Worm (Caenorhabditis elegans): ENCODE measurements around the gene vglu-3.

The vglu-3 gene

ce11 chrIII:10330372-10331062, 30.3 kb downstream of the vglu-3 start, which contains the start of gene nex-2:
TSS of gene nex-2 (minus strand) at chrIII:10330422.
- TF ChIP-seq him-1 (tag; optimal IDR thresholded peaks at IDR 0.05): no peak
- TF ChIP-seq dao-5 (tag; optimal IDR thresholded peaks at IDR 0.05): no peak
- TF ChIP-seq W03F9.2 (tag; optimal IDR thresholded peaks at IDR 0.05): no peak

- no peak for TF ChIP-seq him-1 (tag; optimal IDR thresholded peaks at IDR 0.05)
- TF ChIP-seq W03F9.2 (tag; optimal IDR thresholded peaks at IDR 0.05): no peak
- no peak for TF ChIP-seq dao-5 (tag; optimal IDR thresholded peaks at IDR 0.05)
Measured at ce11 chrIII:10331232-10331631, 31.1 kb downstream of the vglu-3 start.

- no peak for TF ChIP-seq dao-5 (tag; optimal IDR thresholded peaks at IDR 0.05)
- TF ChIP-seq W03F9.2 (tag; optimal IDR thresholded peaks at IDR 0.05): no peak
Measured at ce11 chrIII:10332560-10332959, 32.4 kb downstream of the vglu-3 start, which contains the start of gene T07C4.12. TSS of gene T07C4.12 (minus strand) at chrIII:10332660.

DNA sequence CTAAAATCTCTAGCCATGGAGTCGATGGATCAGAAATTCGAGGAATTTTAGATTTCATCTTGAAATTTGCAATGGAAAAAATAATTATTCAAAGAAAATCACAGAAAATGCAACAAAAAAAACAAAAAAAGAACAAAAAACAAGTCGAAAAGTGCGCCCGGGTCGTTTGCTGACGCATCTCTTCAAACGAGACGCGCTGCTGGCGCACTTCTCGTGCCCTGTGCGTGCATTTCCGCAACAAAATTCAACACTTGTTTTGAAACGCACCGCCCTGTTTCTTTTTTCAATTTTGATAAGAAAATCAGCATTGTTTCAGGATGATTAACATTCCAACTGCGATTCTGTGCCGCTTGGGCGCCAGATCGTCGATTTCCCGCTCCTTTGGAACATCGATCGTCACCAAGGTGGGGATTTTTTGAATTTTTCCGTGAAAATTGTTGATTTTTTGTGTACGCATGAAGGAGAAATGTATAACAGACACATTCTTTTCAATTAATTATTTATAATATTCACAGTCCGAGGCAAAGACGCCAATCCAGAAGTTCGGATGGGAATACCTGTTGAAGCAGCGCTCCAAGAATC, 33.9 kb downstream of the vglu-3 start, which contains the start of the genes jmjd-4 and mev-1:
Gene jmjd-4, minus strand, starts transcription at position 58 of the 582 bp plus-strand sequence.
Gene mev-1, plus strand, starts transcription at position 317 of the 582 bp plus-strand sequence.
- TF ChIP-seq W03F9.2 (tag; optimal IDR thresholded peaks at IDR 0.05): peak; percentile 89
- no peak for TF ChIP-seq dao-5 (tag; optimal IDR thresholded peaks at IDR 0.05)
- peak; percentile 67 for TF ChIP-seq him-1 (tag; optimal IDR thresholded peaks at IDR 0.05)

DNA sequence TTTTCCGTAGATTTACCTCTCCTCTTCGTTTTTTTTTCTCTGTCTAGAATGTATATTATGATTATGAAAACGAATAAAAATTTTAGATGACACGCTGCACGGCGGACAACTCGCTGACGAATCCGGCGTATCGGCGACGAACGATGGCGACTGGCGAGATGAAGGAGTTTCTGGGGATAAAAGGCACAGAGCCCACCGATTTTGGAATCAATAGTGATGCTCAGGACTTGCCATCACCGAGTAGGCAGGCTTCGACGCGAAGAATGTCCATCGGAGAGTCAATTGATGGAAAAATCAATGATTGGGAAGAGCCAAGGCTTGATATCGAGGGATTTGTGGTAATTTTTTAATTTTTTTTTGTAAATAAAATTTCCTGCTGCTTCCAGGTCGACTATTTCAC, 34.9 kb downstream of the vglu-3 start, which contains the start of gene ced-9:
Gene ced-9, plus strand, starts transcription at position 87 of the 400 bp plus-strand sequence.
- TF ChIP-seq him-1 (tag; optimal IDR thresholded peaks at IDR 0.05): no peak
- TF ChIP-seq W03F9.2 (tag; optimal IDR thresholded peaks at IDR 0.05): no peak
- no peak for TF ChIP-seq dao-5 (tag; optimal IDR thresholded peaks at IDR 0.05)

DNA sequence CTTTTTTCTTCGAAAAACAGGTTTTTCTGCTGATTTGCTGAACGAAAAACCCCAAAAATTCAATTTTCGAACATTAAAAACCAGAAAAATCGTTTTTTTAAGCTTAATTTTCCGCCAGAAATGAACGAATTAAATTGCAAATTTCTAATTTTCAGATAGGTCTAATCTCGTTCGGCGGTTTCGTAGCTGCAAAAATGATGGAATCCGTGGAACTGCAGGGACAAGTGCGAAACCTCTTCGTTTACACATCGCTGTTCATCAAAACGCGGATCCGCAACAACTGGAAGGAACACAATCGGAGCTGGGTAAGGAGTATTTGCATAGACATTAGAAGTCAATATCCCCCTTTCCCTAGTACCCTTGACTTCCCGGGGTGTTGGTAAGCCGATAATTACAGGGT, 35.9 kb downstream of the vglu-3 start:
- TF ChIP-seq W03F9.2 (tag; optimal IDR thresholded peaks at IDR 0.05): no peak
- TF ChIP-seq dao-5 (tag; optimal IDR thresholded peaks at IDR 0.05): no peak
- TF ChIP-seq him-1 (tag; optimal IDR thresholded peaks at IDR 0.05): no peak

ce11 chrIII:10337508-10338166, 37.5 kb downstream of the vglu-3 start, which contains the start of gene ttr-15:
TSS of gene ttr-15 (plus strand) at chrIII:10337847.
- TF ChIP-seq dao-5 (tag; optimal IDR thresholded peaks at IDR 0.05) (no peak), W03F9.2 (tag; optimal IDR thresholded peaks at IDR 0.05) (no peak), him-1 (tag; optimal IDR thresholded peaks at IDR 0.05) (no peak)

ce11 chrIII:10338992-10339852, 39.0 kb downstream of the vglu-3 start:
- TF ChIP-seq dao-5 (tag; optimal IDR thresholded peaks at IDR 0.05): no peak
- TF ChIP-seq him-1 (tag; optimal IDR thresholded peaks at IDR 0.05): no peak
- no peak for TF ChIP-seq W03F9.2 (tag; optimal IDR thresholded peaks at IDR 0.05)

DNA sequence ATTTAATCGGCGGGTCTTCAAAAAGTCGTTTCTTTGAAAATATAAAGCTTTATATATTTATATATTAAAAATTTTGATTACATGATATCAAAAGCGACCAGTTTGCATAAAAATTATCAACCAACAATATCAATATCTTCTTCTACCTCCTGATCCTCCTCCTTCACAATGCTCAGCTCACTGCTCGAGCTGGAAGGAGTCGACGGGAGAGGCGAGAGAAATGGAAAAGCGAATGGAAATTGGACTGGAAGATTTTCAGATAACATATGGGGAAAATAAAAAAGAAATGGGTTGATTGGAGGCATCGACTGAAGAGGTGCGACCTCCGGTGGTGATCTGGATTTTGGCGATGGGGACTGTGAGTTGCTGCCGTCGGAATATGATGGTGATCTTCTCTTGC, 39.8 kb downstream of the vglu-3 start:
- TF ChIP-seq W03F9.2 (tag; optimal IDR thresholded peaks at IDR 0.05) (no peak), him-1 (tag; optimal IDR thresholded peaks at IDR 0.05) (no peak), dao-5 (tag; optimal IDR thresholded peaks at IDR 0.05) (no peak)

DNA sequence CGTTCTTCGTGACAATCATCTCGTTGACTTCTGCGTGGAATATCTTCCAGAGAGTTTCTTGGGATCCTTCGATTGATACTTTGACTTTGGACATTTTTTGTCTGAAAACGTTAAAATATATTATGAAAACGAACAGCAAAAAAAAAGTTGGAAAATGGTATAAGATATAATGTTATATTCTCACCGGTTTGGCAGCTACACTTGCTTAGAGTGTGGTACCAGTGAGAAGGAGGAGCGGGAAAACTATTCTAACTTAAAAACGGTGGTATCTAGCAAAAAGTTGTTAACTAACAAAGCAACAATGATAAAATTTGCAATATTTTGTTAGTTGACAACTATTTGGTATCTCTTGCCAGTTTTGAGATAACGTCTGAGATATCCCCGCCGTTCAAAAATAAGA, 41.6 kb downstream of the vglu-3 start, which contains the start of gene tbx-9:
Gene tbx-9, minus strand, starts transcription at position 101 of the 400 bp plus-strand sequence.
- no peak for TF ChIP-seq dao-5 (tag; optimal IDR thresholded peaks at IDR 0.05)
- no peak for TF ChIP-seq him-1 (tag; optimal IDR thresholded peaks at IDR 0.05)
- TF ChIP-seq W03F9.2 (tag; optimal IDR thresholded peaks at IDR 0.05): no peak

DNA sequence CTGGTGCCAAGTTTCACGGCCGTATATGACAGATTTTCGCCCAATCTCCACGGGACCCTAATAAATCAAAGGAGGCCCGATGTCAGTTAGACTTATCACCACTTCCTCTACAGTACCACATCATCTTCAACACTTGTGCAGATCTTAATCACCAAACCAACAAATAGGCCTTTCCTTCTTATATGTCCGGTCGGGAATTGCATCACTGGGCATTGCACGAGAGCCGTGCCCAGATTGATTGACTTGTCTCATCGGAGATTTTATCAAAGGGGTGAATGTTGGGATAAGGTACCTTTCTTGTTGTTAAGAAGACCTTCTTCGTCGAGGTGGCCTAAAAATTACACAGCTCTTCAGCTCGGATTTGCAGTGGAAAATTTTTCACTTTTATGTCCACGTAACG, 44.6 kb downstream of the vglu-3 start:
- TF ChIP-seq W03F9.2 (tag; optimal IDR thresholded peaks at IDR 0.05): no peak
- TF ChIP-seq him-1 (tag; optimal IDR thresholded peaks at IDR 0.05): no peak
- TF ChIP-seq dao-5 (tag; optimal IDR thresholded peaks at IDR 0.05): no peak

DNA sequence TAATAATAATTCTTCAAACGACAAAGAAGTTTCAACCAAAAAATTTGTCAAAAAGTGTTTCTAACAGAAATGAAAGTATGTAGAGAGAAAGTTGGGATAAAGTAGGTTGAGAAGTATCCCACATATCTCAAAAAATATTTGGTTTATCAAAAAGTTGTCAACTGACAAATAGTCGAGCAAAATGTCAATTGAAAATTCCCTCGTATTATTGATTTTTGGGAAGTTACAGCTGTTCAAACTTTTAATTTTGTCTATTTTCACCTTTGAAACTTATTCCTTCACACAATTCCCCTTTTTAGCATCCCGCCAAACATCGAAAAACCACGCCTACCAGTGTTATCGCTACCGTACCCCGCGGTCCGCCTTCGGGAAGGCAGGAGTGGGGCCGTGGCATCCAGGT, 46.9 kb downstream of the vglu-3 start, which contains the start of gene tbx-8:
Gene tbx-8, plus strand, starts transcription at position 301 of the 400 bp plus-strand sequence.
- TF ChIP-seq him-1 (tag; optimal IDR thresholded peaks at IDR 0.05) (no peak), dao-5 (tag; optimal IDR thresholded peaks at IDR 0.05) (no peak), W03F9.2 (tag; optimal IDR thresholded peaks at IDR 0.05) (no peak)
